Fruit fly (Drosophila melanogaster) whole organism, prepupa: ENCODE data around the gene CG3091.

ENCODE experiments used
- Blimp-1 ChIP-seq: fragments of 200-800 bp; sonication (Bioruptor generic); optimal IDR thresholded peaks from 3 replicates; lab custom pipeline; 2017; ENCODE audit warnings: missing biosample characterization, missing genetic modification characterization, mild to moderate bottlenecking, moderate library complexity, missing genetic modification reagents
- CG11902 ChIP-seq: fragments of 200-800 bp; sonication (Bioruptor generic); optimal IDR thresholded peaks from 3 replicates; lab custom pipeline; 2016; ENCODE audit warnings: missing biosample characterization, missing genetic modification characterization
- CG3032 ChIP-seq: fragments of 200-800 bp; optimal IDR thresholded peaks from 2 replicates; lab custom pipeline; 2019; ENCODE audit warnings: missing biosample characterization, mild to moderate bottlenecking, missing genetic modification characterization, moderate library complexity
- CG31627 ChIP-seq: fragments of 200-800 bp; sonication (Bioruptor generic); optimal IDR thresholded peaks from 3 replicates; lab custom pipeline; 2016; ENCODE audit warnings: missing biosample characterization, missing genetic modification characterization
- CG3919 ChIP-seq: fragments of 200-800 bp; sonication (Bioruptor generic); optimal IDR thresholded peaks from 3 replicates; lab custom pipeline; 2016; ENCODE audit warnings: missing biosample characterization, missing genetic modification characterization
- CG6808 ChIP-seq: fragments of 200-800 bp; sonication (Bioruptor generic); optimal IDR thresholded peaks from 3 replicates; lab custom pipeline; 2017; ENCODE audit warnings: missing biosample characterization, missing genetic modification characterization, mild to moderate bottlenecking, moderate library complexity, missing genetic modification reagents
- CG7368 ChIP-seq: fragments of 200-800 bp; sonication (Bioruptor generic); optimal IDR thresholded peaks from 3 replicates; lab custom pipeline; 2016; ENCODE audit warnings: missing biosample characterization, missing genetic modification characterization
- CG8119 ChIP-seq: fragments of 200-800 bp; sonication (Bioruptor generic); IDR thresholded peaks from 3 replicates; pipeline ENCODE4 v1.3.6; 2022; ENCODE audit warnings: missing biosample characterization, missing genetic modification characterization
- CG8319 ChIP-seq: fragments of 200-800 bp; sonication (Bioruptor generic); optimal IDR thresholded peaks from 3 replicates; lab custom pipeline; 2016; ENCODE audit warnings: missing biosample characterization, missing genetic modification characterization
- Hr39 ChIP-seq: fragments of 200-800 bp; sonication (Bioruptor generic); optimal IDR thresholded peaks from 2 replicates; lab custom pipeline; 2016; ENCODE audit warnings: missing biosample characterization, missing genetic modification characterization
- Lpt ChIP-seq: fragments of 200-800 bp; sonication (Bioruptor generic); optimal IDR thresholded peaks from 3 replicates; lab custom pipeline; 2016; ENCODE audit warnings: missing biosample characterization, missing genetic modification characterization
- cyc ChIP-seq: fragments of 200-800 bp; sonication (Bioruptor generic); optimal IDR thresholded peaks from 3 replicates; lab custom pipeline; 2016; ENCODE audit warnings: missing biosample characterization, missing genetic modification characterization

DNA sequence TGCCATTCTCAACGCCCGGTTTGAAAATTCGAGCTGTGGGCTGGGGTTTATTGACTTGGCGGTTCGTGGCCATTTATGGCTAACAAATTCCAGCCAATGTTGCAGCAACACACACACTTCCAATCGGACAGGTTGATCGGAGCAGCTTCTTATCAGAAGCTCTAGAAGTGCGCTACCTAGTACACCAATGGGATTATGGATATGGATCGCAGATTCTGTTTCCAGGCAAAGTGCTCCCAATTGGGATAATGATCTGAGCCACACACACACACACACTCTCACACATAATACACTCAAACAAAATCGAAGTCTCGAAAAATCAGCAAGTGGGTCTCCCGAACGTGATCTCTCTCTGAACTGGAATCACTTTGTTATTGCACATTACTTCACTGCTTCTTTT is 32.4 kb downstream of the CG3091 start:
- TF ChIP-seq CG11902 (GFP tag; lab: Kevin White, UChicago) (no peak), Blimp-1 (GFP tag; lab: Kevin White, UChicago) (no peak), CG8119 (GFP tag; lab: Robert Waterston, UW) (no peak), CG31627 (GFP tag; lab: Kevin White, UChicago) (no peak), CG3032 (tag; lab: Kevin White, UChicago) (no peak), cyc (no peak), Hr39 (GFP tag; lab: Kevin White, UChicago) (no peak), CG8319 (GFP tag; lab: Kevin White, UChicago) (no peak), CG3919 (GFP tag; lab: Kevin White, UChicago) (no peak), CG6808 (no peak), CG7368 (GFP tag; lab: Kevin White, UChicago) (no peak), Lpt (no peak)
